Worm (Caenorhabditis elegans) whole organism, young adult: ENCODE results near the gene F09F7.6.

Source experiments
- B0261.1 ChIP-seq: sonication (generic microtip); optimal IDR thresholded peaks from 2 replicates; lab custom pipeline; 2016; ENCODE audit warnings: mild to moderate bottlenecking, missing genetic modification characterization, moderate library complexity, missing compliant biosample characterization
- B0336.3 ChIP-seq: fragments of 200-800 bp; sonication (Bioruptor generic); IDR thresholded peaks from 2 replicates; pipeline ENCODE4 v1.3.6; 2022; ENCODE audit warnings: missing genetic modification characterization, missing compliant biosample characterization
- C06A6.2 ChIP-seq: fragments of 200-800 bp; sonication (Bioruptor generic); conservative IDR thresholded peaks from 2 replicates; pipeline ENCODE4 v1.3.6; 2022; ENCODE audit warnings: missing genetic modification characterization, missing compliant biosample characterization
- F22D6.2 ChIP-seq: sonication (generic microtip); optimal IDR thresholded peaks from 2 replicates; lab custom pipeline; 2016; ENCODE audit warnings: mild to moderate bottlenecking, missing genetic modification characterization, missing compliant biosample characterization
- F23B12.7 ChIP-seq: sonication (generic microtip); optimal IDR thresholded peaks from 2 replicates; lab custom pipeline; 2017; ENCODE audit warnings: missing genetic modification characterization, mild to moderate bottlenecking, missing compliant biosample characterization, antibody characterized with exemption, moderate library complexity; ENCODE audit not compliant: insufficient read depth
- F39B2.1 ChIP-seq: fragments of 200-800 bp; sonication (Bioruptor generic); IDR thresholded peaks from 2 replicates; pipeline ENCODE4 v1.3.6; 2022; ENCODE audit warnings: missing genetic modification reagents, missing genetic modification characterization, missing compliant biosample characterization
- F52B5.7 ChIP-seq: sonication (generic microtip); optimal IDR thresholded peaks from 2 replicates; lab custom pipeline; 2016; ENCODE audit warnings: mild to moderate bottlenecking, missing genetic modification characterization, missing compliant biosample characterization
- F57C9.4 ChIP-seq: sonication (generic microtip); optimal IDR thresholded peaks from 2 replicates; lab custom pipeline; 2017; ENCODE audit warnings: mild to moderate bottlenecking, missing genetic modification characterization, missing compliant biosample characterization
- Y95B8A.8 ChIP-seq: fragments of 200-800 bp; sonication (Bioruptor generic); IDR thresholded peaks from 2 replicates; pipeline ENCODE4 v1.3.6; 2022; ENCODE audit warnings: missing genetic modification reagents, missing genetic modification characterization, missing compliant biosample characterization
- ZK185.1 ChIP-seq: sonication (generic microtip); optimal IDR thresholded peaks from 2 replicates; lab custom pipeline; 2016; ENCODE audit warnings: mild to moderate bottlenecking, missing genetic modification characterization, missing compliant biosample characterization; ENCODE audit not compliant: poor library complexity, severe bottlenecking
- akir-1 ChIP-seq: fragments of 200-800 bp; sonication (Bioruptor generic); optimal IDR thresholded peaks from 2 replicates; lab custom pipeline; 2018; ENCODE audit warnings: mild to moderate bottlenecking, missing genetic modification characterization, moderate library complexity, missing compliant biosample characterization
- ama-1 ChIP-seq, 3 experiments: fragments of 150-350 bp in 1 of 3; sonication (generic microtip) in 2 of 3; optimal IDR thresholded peaks; 2 replicates each; lab custom pipeline; 2014 to 2018; ENCODE audit warnings: missing biosample characterization in 2 of 3, missing genetic modification characterization in 2 of 3, missing genetic modification reagents in 2 of 3
- athp-1 ChIP-seq: sonication (generic microtip); optimal IDR thresholded peaks from 2 replicates; lab custom pipeline; 2017; ENCODE audit warnings: mild to moderate bottlenecking, missing genetic modification characterization, missing compliant biosample characterization
- attf-3 ChIP-seq: fragments of 200-800 bp; sonication (Bioruptor generic); conservative IDR thresholded peaks from 2 replicates; pipeline ENCODE4 v1.3.6; 2022; ENCODE audit warnings: missing genetic modification reagents, missing genetic modification characterization, missing compliant biosample characterization
- attf-5 ChIP-seq: fragments of 200-800 bp; sonication (Bioruptor generic); optimal IDR thresholded peaks from 2 replicates; lab custom pipeline; 2018; ENCODE audit warnings: mild to moderate bottlenecking, missing genetic modification characterization, missing compliant biosample characterization
- cebp-1 ChIP-seq, 2 experiments: fragments of 200-800 bp in 1 of 2; sonication (Bioruptor generic) in 1 of 2; sonication (generic microtip) in 1 of 2; IDR thresholded peaks in 1 of 2; optimal IDR thresholded peaks in 1 of 2; 2 replicates each; pipeline versions ENCODE4 v1.3.6 to Lab custom; 2017 to 2022; ENCODE audit warnings: missing compliant biosample characterization in 2 of 2, missing genetic modification characterization in 2 of 2, mild to moderate bottlenecking in 1 of 2, missing genetic modification reagents in 1 of 2, moderate library complexity in 1 of 2
- ceh-27 ChIP-seq: fragments of 200-800 bp; sonication (Bioruptor generic); optimal IDR thresholded peaks from 2 replicates; lab custom pipeline; 2018; ENCODE audit warnings: mild to moderate bottlenecking, missing genetic modification characterization, moderate library complexity, missing compliant biosample characterization
- ceh-58 ChIP-seq: fragments of 200-800 bp; sonication (Bioruptor generic); IDR thresholded peaks from 2 replicates; pipeline ENCODE4 v1.3.6; 2022; ENCODE audit warnings: missing genetic modification characterization, missing compliant biosample characterization
- die-1 ChIP-seq: sonication (generic microtip); optimal IDR thresholded peaks from 2 replicates; lab custom pipeline; 2016; ENCODE audit warnings: missing genotype, mild to moderate bottlenecking, missing genetic modification characterization, missing compliant biosample characterization
- dpl-1 ChIP-seq: fragments of 150-350 bp; optimal IDR thresholded peaks from 2 replicates; lab custom pipeline; 2014; ENCODE audit warnings: missing biosample characterization, missing genetic modification reagents, missing genetic modification characterization
- efl-1 ChIP-seq: fragments of 150-350 bp; optimal IDR thresholded peaks from 2 replicates; lab custom pipeline; 2014; ENCODE audit warnings: missing biosample characterization, missing genetic modification reagents, missing genetic modification characterization
- egl-18 ChIP-seq: fragments of 200-800 bp; sonication (Bioruptor generic); IDR thresholded peaks from 2 replicates; pipeline ENCODE4 v1.3.6; 2022; ENCODE audit warnings: missing genetic modification reagents, missing genetic modification characterization, missing compliant biosample characterization
- ekl-4 ChIP-seq: fragments of 200-800 bp; sonication (Bioruptor generic); IDR thresholded peaks from 2 replicates; pipeline ENCODE4 v1.3.6; 2022; ENCODE audit warnings: missing genetic modification reagents, missing genetic modification characterization, missing compliant biosample characterization
- ets-4 ChIP-seq: fragments of 200-800 bp; sonication (Bioruptor generic); optimal IDR thresholded peaks from 2 replicates; lab custom pipeline; 2018; ENCODE audit warnings: mild to moderate bottlenecking, missing genetic modification characterization, missing compliant biosample characterization
- fkh-3 ChIP-seq: sonication (generic microtip); optimal IDR thresholded peaks from 2 replicates; lab custom pipeline; 2016; ENCODE audit warnings: mild to moderate bottlenecking, missing genetic modification characterization, missing compliant biosample characterization
- gei-17 ChIP-seq: fragments of 200-800 bp; sonication (Bioruptor generic); optimal IDR thresholded peaks from 2 replicates; lab custom pipeline; 2018; ENCODE audit warnings: mild to moderate bottlenecking, missing genetic modification characterization, missing compliant biosample characterization
- lag-1 ChIP-seq: fragments of 200-800 bp; sonication (Bioruptor generic); IDR thresholded peaks from 2 replicates; pipeline ENCODE4 v1.3.6; 2022; ENCODE audit warnings: missing genetic modification reagents, missing genetic modification characterization, missing compliant biosample characterization
- lin-40 ChIP-seq: sonication (generic microtip); optimal IDR thresholded peaks from 2 replicates; lab custom pipeline; 2016; ENCODE audit warnings: missing genetic modification characterization, mild to moderate bottlenecking, missing compliant biosample characterization, missing genotype, missing genetic modification reagents
- lir-1 ChIP-seq: fragments of 200-800 bp; sonication (Bioruptor generic); conservative IDR thresholded peaks from 2 replicates; pipeline ENCODE4 v1.3.6; 2022; ENCODE audit warnings: missing genetic modification reagents, missing genetic modification characterization, missing compliant biosample characterization
- nfya-2 ChIP-seq: fragments of 200-800 bp; sonication (Bioruptor generic); IDR thresholded peaks from 2 replicates; pipeline ENCODE4 v1.3.6; 2022; ENCODE audit warnings: missing genetic modification reagents, missing genetic modification characterization, missing compliant biosample characterization
- nfyb-1 ChIP-seq: fragments of 200-800 bp; sonication (Bioruptor generic); IDR thresholded peaks from 2 replicates; pipeline ENCODE4 v1.3.6; 2022; ENCODE audit warnings: missing genetic modification reagents, missing genetic modification characterization, missing compliant biosample characterization
- nhr-27 ChIP-seq: fragments of 200-800 bp; sonication (Bioruptor generic); optimal IDR thresholded peaks from 2 replicates; lab custom pipeline; 2018; ENCODE audit warnings: mild to moderate bottlenecking, missing genetic modification characterization, moderate library complexity, missing compliant biosample characterization
- pha-4 ChIP-seq: fragments of 150-350 bp; sonication (generic microtip); optimal IDR thresholded peaks from 2 replicates; lab custom pipeline; 2014; ENCODE audit warnings: missing biosample characterization, missing genetic modification reagents, missing genetic modification characterization
- rcor-1 ChIP-seq: fragments of 200-800 bp; sonication (Bioruptor generic); IDR thresholded peaks from 2 replicates; pipeline ENCODE4 v1.3.6; 2022; ENCODE audit warnings: missing genetic modification reagents, missing genetic modification characterization, missing compliant biosample characterization
- rec-8 ChIP-seq, 2 experiments: sonication (generic microtip); optimal IDR thresholded peaks; 2 replicates each; lab custom pipeline; 2016; ENCODE audit warnings: mild to moderate bottlenecking in 2 of 2, missing genetic modification characterization in 2 of 2, missing genetic modification reagents in 2 of 2, missing genotype in 2 of 2, missing biosample characterization in 1 of 2, missing compliant biosample characterization in 1 of 2, moderate library complexity in 1 of 2
- repo-1 ChIP-seq: sonication (generic microtip); optimal IDR thresholded peaks from 2 replicates; lab custom pipeline; 2017; ENCODE audit warnings: mild to moderate bottlenecking, missing genetic modification characterization, missing compliant biosample characterization
- sea-2 ChIP-seq: fragments of 200-800 bp; sonication (Bioruptor generic); IDR thresholded peaks from 2 replicates; pipeline ENCODE4 v1.3.6; 2022; ENCODE audit warnings: missing genetic modification characterization, missing compliant biosample characterization
- snpc-1.1 ChIP-seq: sonication (generic microtip); optimal IDR thresholded peaks from 2 replicates; lab custom pipeline; 2017; ENCODE audit warnings: missing genetic modification characterization, mild to moderate bottlenecking, missing compliant biosample characterization, antibody characterized with exemption, moderate library complexity, missing genotype, missing genetic modification reagents; ENCODE audit not compliant: insufficient read depth
- snpc-4 ChIP-seq, 5 experiments: fragments of 150-350 bp in 1 of 5; sonication (generic microtip) in 4 of 5; optimal IDR thresholded peaks; 2 replicates each; lab custom pipeline; 2014 to 2018; ENCODE audit warnings: missing genetic modification characterization in 5 of 5, missing biosample characterization in 3 of 5, antibody characterized with exemption in 2 of 5, mild to moderate bottlenecking in 2 of 5, missing compliant biosample characterization in 2 of 5, missing genotype in 2 of 5, moderate library complexity in 2 of 5, missing genetic modification reagents in 1 of 5
- somi-1 ChIP-seq: fragments of 200-800 bp; sonication (Bioruptor generic); optimal IDR thresholded peaks from 2 replicates; lab custom pipeline; 2018; ENCODE audit warnings: mild to moderate bottlenecking, missing genetic modification characterization, missing compliant biosample characterization
- unc-130 ChIP-seq: sonication (generic microtip); optimal IDR thresholded peaks from 2 replicates; lab custom pipeline; 2016; ENCODE audit warnings: missing genetic modification reagents, missing genetic modification characterization, missing compliant biosample characterization
- unc-62 ChIP-seq: fragments of 150-350 bp; optimal IDR thresholded peaks from 2 replicates; lab custom pipeline; 2014; ENCODE audit warnings: missing biosample characterization, missing genetic modification reagents, missing genetic modification characterization
- ztf-22 ChIP-seq: fragments of 200-800 bp; sonication (Bioruptor generic); optimal IDR thresholded peaks from 2 replicates; lab custom pipeline; 2018; ENCODE audit warnings: mild to moderate bottlenecking, missing genetic modification characterization, moderate library complexity, missing compliant biosample characterization
- ztf-25 ChIP-seq: fragments of 200-800 bp; sonication (Bioruptor generic); IDR thresholded peaks from 2 replicates; pipeline ENCODE4 v1.3.6; 2022; ENCODE audit warnings: missing genetic modification reagents, missing genetic modification characterization, missing compliant biosample characterization
- ztf-28 ChIP-seq: fragments of 200-800 bp; sonication (Bioruptor generic); IDR thresholded peaks from 2 replicates; pipeline ENCODE4 v1.3.6; 2022; ENCODE audit warnings: missing genetic modification reagents, missing genetic modification characterization, missing compliant biosample characterization
- ztf-3 ChIP-seq: fragments of 200-800 bp; sonication (Bioruptor generic); optimal IDR thresholded peaks from 2 replicates; lab custom pipeline; 2018; ENCODE audit warnings: mild to moderate bottlenecking, missing genetic modification characterization, missing compliant biosample characterization

Gene F09F7.6

ce11 chrIII:5502915-5503575 lies 48.9 kb downstream of the F09F7.6 start:
- TF ChIP-seq attf-3 (GFP tag; lab: Robert Waterston, UW) = 0 out of 2 replicates have a peak, but pooled peaks have one; percentile 19
- TF ChIP-seq ZK185.1 (tag; lab: Kevin White, UChicago) = peak; percentile 14
- TF ChIP-seq ceh-58 = no peak
- TF ChIP-seq B0261.1 (tag; lab: Kevin White, UChicago) = no peak
- TF ChIP-seq snpc-1.1 = no peak
- TF ChIP-seq F57C9.4 = no peak
- TF ChIP-seq efl-1 = no peak
- no peak; the same call in 1 of the 2 replicates for TF ChIP-seq ekl-4 (GFP tag; lab: Robert Waterston, UW)
- peak; percentile 40; the same call in 1 of the 2 replicates for TF ChIP-seq C06A6.2 (GFP tag; lab: Robert Waterston, UW)
- TF ChIP-seq repo-1 (tag; lab: Kevin White, UChicago) = no peak
- no peak for TF ChIP-seq F52B5.7 (tag; lab: Kevin White, UChicago)
- TF ChIP-seq ztf-22 (GFP tag; lab: Kevin White, UChicago) = peak; percentile 31
- TF ChIP-seq lag-1 (GFP tag; lab: Robert Waterston, UW) = no peak
- peak; percentile 42 for TF ChIP-seq lin-40
- TF ChIP-seq sea-2 (GFP tag; lab: Robert Waterston, UW) = no peak
- peak; percentile 36 for TF ChIP-seq ets-4 (GFP tag; lab: Kevin White, UChicago)
- peak; percentile 18 for TF ChIP-seq somi-1
- TF ChIP-seq unc-62 (GFP tag; lab: Kevin White, UChicago) = peak; percentile 68
- TF ChIP-seq dpl-1 (GFP tag; lab: Kevin White, UChicago) = no peak
- no peak for TF ChIP-seq snpc-4 (GFP tag; optimal IDR thresholded peaks at IDR 0.05; lab: Kevin White, UChicago)
- peak in 3 of 4 experiments; percentile 17 to 46 (median 34) for TF ChIP-seq snpc-4 (tag; optimal IDR thresholded peaks at IDR 0.05; lab: Kevin White, UChicago)
- no peak for TF ChIP-seq akir-1 (GFP tag; lab: Kevin White, UChicago)
- TF ChIP-seq nfyb-1 (GFP tag; lab: Robert Waterston, UW) = peak; percentile 10; the same call in 1 of the 2 replicates
- no peak for TF ChIP-seq nfya-2
- no peak for TF ChIP-seq nhr-27
- no peak for TF ChIP-seq unc-130 (GFP tag; lab: Kevin White, UChicago)
- no peak for TF ChIP-seq athp-1 (tag; lab: Kevin White, UChicago)
- TF ChIP-seq fkh-3 = no peak
- no peak for TF ChIP-seq pha-4 (tag; lab: Kevin White, UChicago)
- TF ChIP-seq F22D6.2 (tag; lab: Kevin White, UChicago) = no peak
- TF ChIP-seq egl-18 (GFP tag; lab: Robert Waterston, UW) = no peak
- TF ChIP-seq ceh-27 (GFP tag; lab: Kevin White, UChicago) = no peak
- no peak for TF ChIP-seq ztf-28
- TF ChIP-seq rcor-1 (GFP tag; lab: Robert Waterston, UW) = no peak
- TF ChIP-seq gei-17 (GFP tag; lab: Kevin White, UChicago) = no peak
- no peak for TF ChIP-seq die-1 (tag; lab: Kevin White, UChicago)
- no peak for TF ChIP-seq ztf-25 (GFP tag; lab: Robert Waterston, UW)
- peak; percentile 67 for TF ChIP-seq B0336.3
- peak; percentile 33 for TF ChIP-seq attf-5 (GFP tag; lab: Kevin White, UChicago)
- TF ChIP-seq ama-1 (optimal IDR thresholded peaks at IDR 0.05; lab: Kevin White, UChicago) = no peak
- TF ChIP-seq ama-1 (GFP tag; optimal IDR thresholded peaks at IDR 0.05; lab: Kevin White, UChicago) = no peak
- TF ChIP-seq ztf-3 (GFP tag; lab: Kevin White, UChicago) = no peak
- TF ChIP-seq cebp-1 (GFP tag; IDR thresholded peaks at IDR 0.05; lab: Robert Waterston, UW) = peak; percentile 46
- peak; percentile 70 for TF ChIP-seq cebp-1 (tag; optimal IDR thresholded peaks at IDR 0.05; lab: Kevin White, UChicago)
- TF ChIP-seq Y95B8A.8 (GFP tag; lab: Robert Waterston, UW) = peak; percentile 58
- TF ChIP-seq F39B2.1 = no peak
- TF ChIP-seq lir-1 = no peak
- TF ChIP-seq F23B12.7 = no peak
- TF ChIP-seq rec-8 (tag; optimal IDR thresholded peaks at IDR 0.05; lab: Kevin White, UChicago) = no peak
